Worm (Caenorhabditis elegans): ENCODE results near the gene ttr-18.

ce11 chrII:11496767-11497166, 10.2 kb upstream of the ttr-18 start, which contains the start of gene emc-5:
- TF ChIP-seq ceh-34 (tag; optimal IDR thresholded peaks at IDR 0.05) (no peak), lin-11 (tag; optimal IDR thresholded peaks at IDR 0.05) (no peak), hlh-6 (tag; optimal IDR thresholded peaks at IDR 0.05) (no peak), pha-4 (tag; optimal IDR thresholded peaks at IDR 0.05) (no peak), ceh-22 (tag; optimal IDR thresholded peaks at IDR 0.05) (no peak), sdc-2 (tag; optimal IDR thresholded peaks at IDR 0.05) (no peak), eyg-1 (tag; optimal IDR thresholded peaks at IDR 0.05) (no peak), ama-1 (optimal IDR thresholded peaks at IDR 0.05) (no peak), ref-2 (tag; optimal IDR thresholded peaks at IDR 0.05) (no peak), pqm-1 (tag; optimal IDR thresholded peaks at IDR 0.05) (no peak), nhr-11 (tag; optimal IDR thresholded peaks at IDR 0.05) (no peak), dve-1 (tag; optimal IDR thresholded peaks at IDR 0.05) (no peak), ahr-1 (tag; optimal IDR thresholded peaks at IDR 0.05) (no peak), madf-2 (tag; optimal IDR thresholded peaks at IDR 0.05) (no peak)
